Worm (Caenorhabditis elegans) whole organism, L1 larva: ENCODE results near the gene ttll-15.

Experiments
- Y116A8C.19 ChIP-seq: sonication (generic microtip); optimal IDR thresholded peaks from 2 replicates; lab custom pipeline; 2016; ENCODE audit warnings: missing compliant biosample characterization, missing genetic modification characterization, borderline replicate concordance
- ama-1 ChIP-seq: fragments of 150-350 bp; optimal IDR thresholded peaks from 2 replicates; lab custom pipeline; 2014
- blmp-1 ChIP-seq: fragments of 150-350 bp; optimal IDR thresholded peaks from 2 replicates; lab custom pipeline; 2014; ENCODE audit warnings: missing biosample characterization, missing genetic modification characterization
- ceh-8 ChIP-seq: fragments of 200-800 bp; sonication (Bioruptor generic); optimal IDR thresholded peaks from 2 replicates; lab custom pipeline; 2018; ENCODE audit warnings: mild to moderate bottlenecking, missing genetic modification characterization, moderate library complexity, missing compliant biosample characterization
- egl-27 ChIP-seq, 2 experiments: fragments of 150-350 bp in 1 of 2; sonication (generic microtip); optimal IDR thresholded peaks; 3 replicates each; lab custom pipeline; 2017 to 2018; ENCODE audit warnings: missing biosample characterization in 2 of 2, missing genetic modification characterization in 2 of 2, missing genetic modification reagents in 2 of 2
- elt-3 ChIP-seq, 6 experiments: fragments of 150-350 bp in 1 of 6; sonication (generic microtip); optimal IDR thresholded peaks; 2 replicates each; lab custom pipeline; 2017 to 2018; ENCODE audit warnings: missing biosample characterization in 6 of 6, missing genetic modification characterization in 6 of 6, inconsistent platforms in 1 of 6
- lin-13 ChIP-seq: fragments of 150-350 bp; optimal IDR thresholded peaks from 2 replicates; lab custom pipeline; 2014; ENCODE audit warnings: missing biosample characterization, missing genetic modification reagents, missing genetic modification characterization
- lin-39 ChIP-seq: fragments of 150-350 bp; optimal IDR thresholded peaks from 2 replicates; lab custom pipeline; 2014; ENCODE audit warnings: missing biosample characterization, missing genetic modification reagents, missing genetic modification characterization
- nhr-71 ChIP-seq: sonication (generic microtip); optimal IDR thresholded peaks from 2 replicates; lab custom pipeline; 2016; ENCODE audit warnings: mild to moderate bottlenecking, missing genetic modification characterization, moderate library complexity, missing compliant biosample characterization
- nhr-77 ChIP-seq: fragments of 150-350 bp; optimal IDR thresholded peaks from 2 replicates; lab custom pipeline; 2014; ENCODE audit warnings: missing biosample characterization, missing genetic modification characterization
- zag-1 ChIP-seq: fragments of 150-350 bp; optimal IDR thresholded peaks from 2 replicates; lab custom pipeline; 2014; ENCODE audit warnings: missing biosample characterization, missing genetic modification characterization

DNA sequence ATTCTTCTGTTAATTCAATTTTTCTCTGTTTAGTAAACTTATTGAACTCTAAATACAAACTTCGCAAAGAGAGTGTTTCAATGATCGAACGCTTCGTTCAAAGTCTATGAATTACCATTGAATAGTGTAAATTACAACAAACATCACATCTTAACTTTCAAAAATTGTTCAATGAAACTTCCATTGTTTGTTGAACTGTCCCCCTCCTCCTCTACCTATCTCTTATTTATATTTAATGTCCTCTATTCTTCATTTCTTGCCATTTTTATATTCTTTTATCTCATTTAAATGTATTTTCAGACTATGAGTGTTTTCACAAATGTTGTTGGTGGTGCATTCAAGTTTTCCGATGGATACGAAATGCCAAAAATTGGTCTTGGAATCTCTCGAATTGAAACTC, 19.1 kb upstream of the ttll-15 start, which contains the start of gene K07C5.2:
- no peak for TF ChIP-seq lin-39 (tag; lab: Kevin White, UChicago)
- no peak for TF ChIP-seq egl-27 (tag; optimal IDR thresholded peaks at IDR 0.05; lab: Kevin White, UChicago)
- TF ChIP-seq ama-1 (lab: Kevin White, UChicago), result no peak
- no peak for TF ChIP-seq nhr-71 (tag; lab: Kevin White, UChicago)
- no peak for TF ChIP-seq nhr-77 (tag; lab: Kevin White, UChicago)
- no peak for TF ChIP-seq elt-3 (tag; optimal IDR thresholded peaks at IDR 0.05; lab: Kevin White, UChicago)
- no peak for TF ChIP-seq lin-13 (GFP tag; lab: Kevin White, UChicago)
- TF ChIP-seq blmp-1 (tag; lab: Kevin White, UChicago), result no peak
- TF ChIP-seq ceh-8 (GFP tag; lab: Kevin White, UChicago), result no peak
- no peak for TF ChIP-seq zag-1 (tag; lab: Kevin White, UChicago)
- TF ChIP-seq Y116A8C.19, result no peak
